Fruit fly (Drosophila melanogaster) whole organism, adult: Measurements from ENCODE around the gene CG10035.
A peak's percentile ranks its signal among the peaks of the same experiment; 100 is the strongest.

Source experiments
- CG12768 ChIP-seq: fragments of 200-800 bp; sonication (Bioruptor generic); optimal IDR thresholded peaks from 2 replicates; lab custom pipeline; 2017; ENCODE audit warnings: missing biosample characterization, missing genetic modification characterization, mild to moderate bottlenecking, moderate library complexity, missing genetic modification reagents
- CG14711 ChIP-seq: fragments of 200-800 bp; sonication (Bioruptor generic); optimal IDR thresholded peaks from 2 replicates; lab custom pipeline; 2018; ENCODE audit warnings: missing biosample characterization, mild to moderate bottlenecking, missing genetic modification characterization, moderate library complexity
- CG1620 ChIP-seq: fragments of 200-800 bp; sonication (Bioruptor generic); optimal IDR thresholded peaks from 2 replicates; lab custom pipeline; 2016; ENCODE audit warnings: missing biosample characterization, missing genetic modification characterization
- CG33017 ChIP-seq: fragments of 200-800 bp; sonication (Bioruptor generic); optimal IDR thresholded peaks from 2 replicates; lab custom pipeline; 2018; ENCODE audit warnings: missing biosample characterization, mild to moderate bottlenecking, missing genetic modification characterization, moderate library complexity
- CG5204 ChIP-seq: fragments of 200-800 bp; sonication (Bioruptor generic); optimal IDR thresholded peaks from 2 replicates; lab custom pipeline; 2016; ENCODE audit warnings: missing biosample characterization, missing genetic modification characterization
- CG7045 ChIP-seq: fragments of 200-800 bp; sonication (Bioruptor generic); optimal IDR thresholded peaks from 2 replicates; lab custom pipeline; 2017; ENCODE audit warnings: missing biosample characterization, mild to moderate bottlenecking, missing genetic modification characterization
- CG7101 ChIP-seq: fragments of 200-800 bp; sonication (Bioruptor generic); optimal IDR thresholded peaks from 2 replicates; lab custom pipeline; 2018; ENCODE audit warnings: missing biosample characterization, mild to moderate bottlenecking, missing genetic modification characterization, moderate library complexity
- Crg-1 ChIP-seq: fragments of 200-800 bp; sonication (Bioruptor generic); optimal IDR thresholded peaks from 2 replicates; lab custom pipeline; 2016; ENCODE audit warnings: missing biosample characterization, missing genetic modification characterization
- Hr96 ChIP-seq: fragments of 200-800 bp; sonication (Bioruptor generic); optimal IDR thresholded peaks from 2 replicates; lab custom pipeline; 2016; ENCODE audit warnings: missing biosample characterization, missing genetic modification characterization
- Mnt ChIP-seq: fragments of 200-800 bp; sonication (Bioruptor generic); optimal IDR thresholded peaks from 2 replicates; lab custom pipeline; 2016; ENCODE audit warnings: missing biosample characterization, mild to moderate bottlenecking, missing genetic modification characterization
- bab1 ChIP-seq: fragments of 200-800 bp; sonication (Bioruptor generic); optimal IDR thresholded peaks from 3 replicates; lab custom pipeline; 2019; ENCODE audit warnings: missing biosample characterization, mild to moderate bottlenecking, missing genetic modification characterization, moderate library complexity
- cic ChIP-seq: fragments of 200-800 bp; sonication (Bioruptor generic); optimal IDR thresholded peaks from 2 replicates; lab custom pipeline; 2017; ENCODE audit warnings: missing biosample characterization, mild to moderate bottlenecking, missing genetic modification characterization, moderate library complexity
- cnc ChIP-seq, 2 experiments: fragments of >200 bp; optimal IDR thresholded peaks; 2 replicates each; lab custom pipeline; 2017
- kay ChIP-seq: fragments of 200-800 bp; sonication (Bioruptor generic); peaks from one replicate; lab custom pipeline; 2016; ENCODE audit warnings: missing biosample characterization, missing genetic modification characterization, borderline replicate concordance
- ovo ChIP-seq: fragments of 200-800 bp; sonication (Bioruptor generic); optimal IDR thresholded peaks from 2 replicates; lab custom pipeline; 2016; ENCODE audit warnings: missing biosample characterization, missing genetic modification characterization
- pad ChIP-seq: fragments of 200-800 bp; sonication (Bioruptor generic); optimal IDR thresholded peaks from 3 replicates; lab custom pipeline; 2017; ENCODE audit warnings: missing biosample characterization, missing genetic modification characterization, mild to moderate bottlenecking, moderate library complexity, missing genetic modification reagents
- tj ChIP-seq: fragments of 200-800 bp; sonication (Bioruptor generic); optimal IDR thresholded peaks from 3 replicates; lab custom pipeline; 2017; ENCODE audit warnings: missing biosample characterization, mild to moderate bottlenecking, missing genetic modification characterization, moderate library complexity

Gene CG10035

DNA sequence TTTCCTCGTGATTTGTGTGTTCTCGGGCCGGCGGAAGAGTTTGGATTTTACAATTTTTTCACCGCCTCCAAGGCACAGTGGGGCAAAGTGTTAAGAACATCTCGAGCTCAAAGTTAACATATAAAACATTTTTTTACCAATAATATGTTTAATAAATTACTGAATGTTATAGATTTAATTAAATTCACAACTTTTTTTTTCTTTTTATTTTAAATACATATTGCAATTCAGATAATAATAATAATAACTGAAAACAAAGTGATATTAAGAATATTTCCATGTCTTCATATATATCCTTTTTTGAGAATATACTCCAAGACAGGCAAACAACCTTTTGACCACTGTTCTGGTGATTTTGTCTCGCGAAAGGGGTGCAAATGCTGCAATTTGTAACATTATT is 36.5 kb downstream of the CG10035 start:
- TF ChIP-seq CG12768 (GFP tag; lab: Kevin White, UChicago) (no peak), cnc (optimal IDR thresholded peaks at IDR 0.05; lab: Kevin White, UChicago) (no peak), CG5204 (GFP tag; lab: Kevin White, UChicago) (no peak), tj (no peak), CG1620 (no peak), CG33017 (no peak), ovo (GFP tag; lab: Kevin White, UChicago) (no peak), Crg-1 (GFP tag; lab: Kevin White, UChicago) (no peak), bab1 (GFP tag; lab: Kevin White, UChicago) (no peak), pad (GFP tag; lab: Kevin White, UChicago) (no peak), CG7101 (tag; lab: Kevin White, UChicago) (no peak), CG7045 (no peak), cic (GFP tag; lab: Kevin White, UChicago) (no peak), Hr96 (GFP tag; lab: Kevin White, UChicago) (no peak), CG14711 (tag; lab: Kevin White, UChicago) (no peak), kay (GFP tag; lab: Kevin White, UChicago) (no peak)

DNA sequence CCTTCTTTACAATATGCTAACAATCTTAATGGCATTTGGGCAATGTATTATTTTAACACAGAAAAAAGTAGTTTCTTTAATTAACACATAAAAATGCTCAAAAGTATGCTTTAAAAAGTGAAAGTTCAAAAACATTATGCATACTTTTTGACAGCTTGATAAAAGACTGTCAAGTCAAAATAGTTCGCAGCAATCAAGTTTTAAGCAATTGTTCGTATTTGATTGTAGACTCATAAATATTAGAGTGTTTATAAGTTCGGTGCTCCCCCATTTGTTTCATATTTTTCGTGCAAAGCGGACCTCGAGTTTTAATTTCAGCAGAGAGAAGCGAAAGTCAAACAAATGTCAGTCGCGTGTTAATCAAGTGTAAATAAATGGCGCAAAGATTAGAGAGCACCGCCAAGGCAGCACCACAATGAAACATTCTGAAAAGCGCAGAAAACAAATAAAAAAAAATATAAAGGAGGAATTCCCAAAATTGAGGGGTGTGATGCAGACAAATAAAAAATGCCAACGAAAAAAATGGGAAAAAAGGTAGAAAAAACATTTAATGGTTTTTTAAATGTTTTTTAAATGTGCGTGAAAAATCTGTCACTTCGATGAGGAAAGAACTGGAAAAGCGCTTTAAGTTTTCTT is 37.5 kb downstream of the CG10035 start:
- TF ChIP-seq Mnt (GFP tag; lab: Kevin White, UChicago): no peak
- TF ChIP-seq Hr96 (GFP tag; lab: Kevin White, UChicago): no peak
- TF ChIP-seq CG5204 (GFP tag; lab: Kevin White, UChicago): no peak
- TF ChIP-seq kay (GFP tag; lab: Kevin White, UChicago): peak; percentile 54
- no peak for TF ChIP-seq ovo (GFP tag; lab: Kevin White, UChicago)
- TF ChIP-seq CG12768 (GFP tag; lab: Kevin White, UChicago): no peak
- no peak for TF ChIP-seq cnc (optimal IDR thresholded peaks at IDR 0.05; lab: Kevin White, UChicago)

DNA sequence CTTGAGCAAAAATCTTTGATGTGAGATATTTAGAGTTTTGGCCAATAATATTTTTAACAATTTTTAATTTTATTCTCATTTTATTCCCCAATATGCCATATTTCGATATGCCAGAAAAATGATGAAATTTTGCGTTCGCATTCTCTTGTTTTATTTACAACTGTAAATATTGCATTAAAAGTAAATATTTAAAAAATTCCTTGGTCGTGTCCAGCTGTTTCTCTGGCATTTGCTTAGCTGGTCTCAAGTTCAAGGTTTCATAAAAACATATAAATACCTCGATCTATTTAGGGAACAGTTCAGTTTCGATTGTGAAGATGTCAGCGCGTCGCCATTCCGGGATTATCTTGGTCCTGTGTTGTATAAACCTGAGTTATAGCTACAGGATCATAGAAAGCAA is 41.1 kb downstream of the CG10035 start, which contains the start of gene Sgsf:
Sgsf (plus strand) TSS at position 301 of the 400 bp plus-strand sequence.
- TF ChIP-seq kay (GFP tag; lab: Kevin White, UChicago): no peak
